Fruit fly (Drosophila melanogaster): ENCODE measurements around the gene zuc.

zuc gene

dm6 chr2L:11989729-11990128 is at the start of gene zuc, which contains the start of gene dgt2:
TSS of gene zuc (minus strand) at chr2L:11989882.
TSS of gene dgt2 (plus strand) at chr2L:11989936.
- no peak for TF ChIP-seq CG11294 (GFP tag; IDR thresholded peaks at IDR 0.05)
- TF ChIP-seq Smox (GFP tag; optimal IDR thresholded peaks at IDR 0.05) = no peak

- TF ChIP-seq CG15336 (GFP tag; IDR thresholded peaks at IDR 0.05) (no peak), vri (GFP tag; optimal IDR thresholded peaks at IDR 0.05) (peak; percentile 97), dsx (GFP tag; optimal IDR thresholded peaks at IDR 0.05; ENCODE audit: poor library complexity, severe bottlenecking) (peak; percentile 25), CG6854 (GFP tag; optimal IDR thresholded peaks at IDR 0.05) (no peak)
Measured at dm6 chr2L:12038177-12038581, 48.5 kb upstream of the zuc start, which contains the start of gene Tom70. TSS of gene Tom70 (minus strand) at chr2L:12038511.

DNA sequence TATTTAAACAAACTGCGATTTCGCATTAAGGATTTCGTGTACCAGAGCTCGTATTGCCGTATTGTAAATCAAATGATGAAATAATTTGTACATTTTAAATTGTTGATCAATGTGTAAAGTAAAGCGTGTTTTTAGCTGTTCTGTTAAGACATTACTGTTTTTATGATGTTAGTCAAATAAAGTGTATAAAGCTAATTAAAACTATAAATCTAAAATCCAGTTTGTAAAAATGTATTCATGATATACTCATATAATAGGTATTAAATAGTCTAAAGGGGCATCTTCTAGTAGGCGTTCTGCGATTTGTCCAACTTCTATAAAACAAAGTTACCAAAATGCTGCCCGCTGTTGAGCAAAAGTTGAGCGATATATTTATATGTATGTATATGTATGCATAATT is 44.2 kb upstream of the zuc start, which contains the start of gene CG18788:
Gene CG18788 (plus strand): TSS at position 301 of the 400 bp plus-strand sequence.
- TF ChIP-seq fkh (GFP tag; optimal IDR thresholded peaks at IDR 0.05) (no peak), Eip93F (GFP tag; optimal IDR thresholded peaks at IDR 0.05) (no peak), cyc (GFP tag; optimal IDR thresholded peaks at IDR 0.05) (no peak), lz (GFP tag; optimal IDR thresholded peaks at IDR 0.05) (no peak), esn (GFP tag; optimal IDR thresholded peaks at IDR 0.05) (no peak), CG31627 (GFP tag; optimal IDR thresholded peaks at IDR 0.05) (no peak), achi (GFP tag; optimal IDR thresholded peaks at IDR 0.05) (no peak), CG16779 (tag; optimal IDR thresholded peaks at IDR 0.05) (no peak)

DNA sequence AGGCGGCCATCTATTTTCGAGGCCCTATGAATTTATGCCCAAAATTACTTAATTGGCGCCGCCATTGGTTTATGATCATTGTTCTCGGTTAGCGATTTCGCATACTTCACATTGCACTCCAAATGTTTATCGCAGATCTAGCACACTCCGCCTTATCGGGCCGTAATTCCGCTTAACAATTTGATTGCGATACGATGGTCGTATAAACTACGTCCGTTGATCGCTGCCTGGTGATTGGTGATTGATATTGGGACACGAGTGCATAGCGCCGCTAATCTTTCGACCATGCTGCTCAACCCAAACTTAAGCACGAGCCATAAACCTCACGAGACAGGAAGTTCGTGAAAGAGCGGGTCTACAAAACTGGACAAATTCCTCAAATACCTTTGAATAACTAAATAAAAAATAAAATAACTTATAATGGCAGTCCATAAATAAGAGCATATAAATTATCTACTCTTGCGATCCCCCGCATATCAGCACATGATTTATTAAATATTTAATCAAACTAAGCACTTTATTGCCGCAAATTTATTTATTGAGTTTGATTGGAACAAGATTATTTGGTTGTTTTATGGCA is 41.0 kb upstream of the zuc start:
- TF ChIP-seq Eip93F (GFP tag; optimal IDR thresholded peaks at IDR 0.05) = peak; percentile 2
- no peak for TF ChIP-seq achi (GFP tag; optimal IDR thresholded peaks at IDR 0.05)
- no peak for TF ChIP-seq fkh (GFP tag; optimal IDR thresholded peaks at IDR 0.05)
- peak; percentile 57 for TF ChIP-seq vri (GFP tag; optimal IDR thresholded peaks at IDR 0.05)
- peak; percentile 25 for TF ChIP-seq svp (GFP tag)

dm6 chr2L:12029594-12030197 is 40.0 kb upstream of the zuc start:
- TF ChIP-seq CG6276 (GFP tag; optimal IDR thresholded peaks at IDR 0.05) = no peak
- no peak for TF ChIP-seq cyc (GFP tag; optimal IDR thresholded peaks at IDR 0.05)
- TF ChIP-seq fkh (GFP tag; optimal IDR thresholded peaks at IDR 0.05) = no peak
- no peak for TF ChIP-seq Eip93F (GFP tag; optimal IDR thresholded peaks at IDR 0.05)
- TF ChIP-seq CG6792 (GFP tag; optimal IDR thresholded peaks at IDR 0.05) = no peak
- peak; percentile 84 for TF ChIP-seq svp (GFP tag)
- TF ChIP-seq salr (GFP tag; optimal IDR thresholded peaks at IDR 0.05) = no peak
- TF ChIP-seq vri (GFP tag; optimal IDR thresholded peaks at IDR 0.05) = peak; percentile 66
- no peak for TF ChIP-seq topi (GFP tag; optimal IDR thresholded peaks at IDR 0.05)
- no peak for TF ChIP-seq CG3919 (GFP tag; optimal IDR thresholded peaks at IDR 0.05)
- no peak for TF ChIP-seq acj6 (GFP tag; optimal IDR thresholded peaks at IDR 0.05)

DNA sequence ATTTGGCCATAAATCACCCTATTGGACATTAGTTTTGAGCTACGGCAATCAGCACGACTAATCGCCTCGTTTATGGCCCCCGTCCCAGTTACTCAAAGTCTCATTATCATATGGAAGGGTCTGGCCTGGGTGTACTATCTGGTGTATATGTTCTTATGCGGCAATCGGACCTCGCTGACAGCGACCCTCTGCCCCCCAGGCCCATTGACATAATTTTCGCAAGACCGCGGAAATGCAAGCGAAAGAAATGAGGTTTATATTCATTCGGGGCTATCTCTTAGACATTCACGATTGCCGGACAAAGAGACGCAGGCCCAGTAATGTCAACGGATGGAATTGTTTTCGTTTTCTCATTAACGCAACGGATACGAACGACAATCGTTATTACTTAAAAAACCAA is 39.1 kb upstream of the zuc start:
- TF ChIP-seq svp (GFP tag) (peak; percentile 99), salr (GFP tag; optimal IDR thresholded peaks at IDR 0.05) (no peak), vri (GFP tag; optimal IDR thresholded peaks at IDR 0.05) (peak; percentile 80), Eip78C (GFP tag) (peak; percentile 10), Sox14 (GFP tag; optimal IDR thresholded peaks at IDR 0.05) (peak; percentile 41)

DNA sequence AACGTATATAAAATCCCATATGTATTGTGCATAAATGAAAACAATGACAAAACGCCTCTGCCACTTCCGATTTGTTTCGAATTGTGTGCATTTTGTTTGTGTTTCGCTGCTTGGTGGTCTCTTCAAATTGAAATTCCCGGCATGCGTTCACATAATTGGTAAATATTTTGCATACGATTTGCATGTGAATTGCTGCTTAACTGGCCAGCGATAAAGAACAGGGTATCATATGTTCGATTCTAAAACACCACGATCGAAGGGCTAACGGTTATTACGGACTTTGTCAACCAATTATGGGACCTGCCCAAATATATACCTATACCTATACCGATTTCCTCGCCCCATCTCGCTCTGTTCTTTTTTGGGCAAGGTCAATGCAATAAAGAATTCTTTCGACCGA is 38.4 kb upstream of the zuc start:
- no peak for TF ChIP-seq cyc (GFP tag; optimal IDR thresholded peaks at IDR 0.05)
- TF ChIP-seq svp (GFP tag) = peak; percentile 67
- TF ChIP-seq topi (GFP tag; optimal IDR thresholded peaks at IDR 0.05) = peak; percentile 2
- TF ChIP-seq Met (GFP tag; optimal IDR thresholded peaks at IDR 0.05) = peak; percentile 22
- TF ChIP-seq CG10669 (GFP tag; optimal IDR thresholded peaks at IDR 0.05) = no peak

DNA sequence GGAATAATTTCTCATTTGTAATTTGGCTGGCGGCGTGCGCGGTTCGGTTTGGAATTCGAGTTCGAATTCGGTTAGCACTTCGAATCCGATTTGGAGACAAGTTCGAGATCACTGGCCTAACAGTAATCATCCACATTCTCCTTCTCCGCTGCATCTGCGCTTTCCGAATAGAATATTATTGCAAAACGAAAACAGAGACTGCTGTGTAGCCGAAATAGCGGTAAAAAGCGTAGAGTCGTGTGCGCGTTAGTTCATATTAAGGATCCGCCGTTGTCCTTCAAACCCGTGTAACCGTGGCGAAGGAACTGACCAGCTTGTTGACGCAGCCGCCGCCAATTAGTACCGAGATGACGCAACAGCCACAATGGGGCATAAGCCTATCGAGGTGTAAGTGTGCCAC is 37.8 kb upstream of the zuc start, which contains the start of gene dmGlut:
Gene dmGlut (plus strand): TSS at position 4 of the 400 bp plus-strand sequence.
- no peak for TF ChIP-seq CG8632 (GFP tag; optimal IDR thresholded peaks at IDR 0.05)
- TF ChIP-seq CG3919 (GFP tag; optimal IDR thresholded peaks at IDR 0.05) = no peak
- TF ChIP-seq OdsH (GFP tag; optimal IDR thresholded peaks at IDR 0.05) = no peak
- TF ChIP-seq topi (GFP tag; optimal IDR thresholded peaks at IDR 0.05) = no peak
- TF ChIP-seq CG6163 (GFP tag; IDR thresholded peaks at IDR 0.05) = no peak
- TF ChIP-seq CG11902 (GFP tag; optimal IDR thresholded peaks at IDR 0.05) = no peak
- TF ChIP-seq Met (GFP tag; optimal IDR thresholded peaks at IDR 0.05) = no peak
- no peak for TF ChIP-seq pdm3 (GFP tag; optimal IDR thresholded peaks at IDR 0.05)
- TF ChIP-seq vri (GFP tag; optimal IDR thresholded peaks at IDR 0.05) = no peak
- no peak for TF ChIP-seq spab (GFP tag; optimal IDR thresholded peaks at IDR 0.05)
- TF ChIP-seq CG1621 (tag; optimal IDR thresholded peaks at IDR 0.05) = no peak

Data from whole organism, prepupa.